Fruit fly (Drosophila melanogaster): ENCODE results near the gene ppk18.
A peak's percentile ranks its signal among the peaks of the same experiment; 100 is the strongest.

The ppk18 gene

dm6 chr2L:9790535-9790992, 19.8 kb upstream of the ppk18 start, which contains the start of gene CG4036 (continued):
- TF ChIP-seq CG3838 (GFP tag; optimal IDR thresholded peaks at IDR 0.05) (no peak), CG14050 (GFP tag; IDR thresholded peaks at IDR 0.05) (no peak), Dp (GFP tag; optimal IDR thresholded peaks at IDR 0.05) (peak; percentile 41), pan (optimal IDR thresholded peaks at IDR 0.05) (no peak), pan (GFP tag; optimal IDR thresholded peaks at IDR 0.05 in 1 of 2, IDR thresholded peaks at IDR 0.05 in 1 of 2) (no peak), CG4854 (GFP tag; optimal IDR thresholded peaks at IDR 0.05) (no peak), amos (GFP tag; IDR thresholded peaks at IDR 0.05; ENCODE audit: partially characterized antibody) (peak; percentile 30; the same call in 1 of the 2 replicates), gcm2 (GFP tag; optimal IDR thresholded peaks at IDR 0.05) (no peak), fd102C (GFP tag; optimal IDR thresholded peaks at IDR 0.05) (no peak), trh (GFP tag; optimal IDR thresholded peaks at IDR 0.05) (no peak), Bteb2 (GFP tag; optimal IDR thresholded peaks at IDR 0.05) (no peak), z (GFP tag; IDR thresholded peaks at IDR 0.05) (no peak), H2.0 (GFP tag; IDR thresholded peaks at IDR 0.05) (no peak), zen2 (GFP tag; IDR thresholded peaks at IDR 0.05; ENCODE audit: partially characterized antibody) (no peak), exex (tag; optimal IDR thresholded peaks at IDR 0.05) (no peak), Dip3 (GFP tag; optimal IDR thresholded peaks at IDR 0.05) (no peak), CG17568 (GFP tag; optimal IDR thresholded peaks at IDR 0.05) (no peak), CG7357 (GFP tag; IDR thresholded peaks at IDR 0.05) (no peak), bigmax (GFP tag; optimal IDR thresholded peaks at IDR 0.05) (no peak), CG16815 (GFP tag; optimal IDR thresholded peaks at IDR 0.05) (no peak), gem (tag; optimal IDR thresholded peaks at IDR 0.05) (no peak), Xbp1 (GFP tag; optimal IDR thresholded peaks at IDR 0.05) (no peak), Rx (GFP tag; IDR thresholded peaks at IDR 0.05) (no peak), Dbx (GFP tag; IDR thresholded peaks at IDR 0.05) (no peak), luna (GFP tag; optimal IDR thresholded peaks at IDR 0.05) (no peak), HmgZ (tag; optimal IDR thresholded peaks at IDR 0.05) (peak; percentile 54), pzg (GFP tag; optimal IDR thresholded peaks at IDR 0.05) (peak; percentile 94), CG1024 (GFP tag; IDR thresholded peaks at IDR 0.05) (no peak), vvl (GFP tag; IDR thresholded peaks at IDR 0.05) (no peak), Hmx (GFP tag; optimal IDR thresholded peaks at IDR 0.05) (no peak), tx (GFP tag; optimal IDR thresholded peaks at IDR 0.05) (no peak), Aef1 (GFP tag; IDR thresholded peaks at IDR 0.05) (no peak), jumu (GFP tag; optimal IDR thresholded peaks at IDR 0.05) (no peak), Deaf1 (tag; optimal IDR thresholded peaks at IDR 0.05) (no peak), gsb-n (tag; optimal IDR thresholded peaks at IDR 0.05) (no peak), Sox100B (GFP tag; optimal IDR thresholded peaks at IDR 0.05) (no peak), CG15514 (GFP tag; optimal IDR thresholded peaks at IDR 0.05) (peak; percentile 40), CG33213 (GFP tag; optimal IDR thresholded peaks at IDR 0.05) (peak; percentile 3), zen (tag; optimal IDR thresholded peaks at IDR 0.05) (peak; percentile 60), insv (GFP tag; optimal IDR thresholded peaks at IDR 0.05) (no peak), hb (GFP tag; IDR thresholded peaks at IDR 0.05; ENCODE audit: partially characterized antibody) (no peak), CG6254 (GFP tag; optimal IDR thresholded peaks at IDR 0.05) (no peak), CG6683 (GFP tag; optimal IDR thresholded peaks at IDR 0.05) (no peak), ATbp (GFP tag; optimal IDR thresholded peaks at IDR 0.05) (no peak), schlank (tag; optimal IDR thresholded peaks at IDR 0.05) (no peak), tgo (GFP tag; IDR thresholded peaks at IDR 0.05) (no peak), CG11696 (GFP tag; IDR thresholded peaks at IDR 0.05) (no peak), CG7271 (tag; optimal IDR thresholded peaks at IDR 0.05) (no peak), stwl (tag; optimal IDR thresholded peaks at IDR 0.05) (peak; percentile 85)
